Fruit fly (Drosophila melanogaster): ENCODE data around the gene CG13856.

DNA sequence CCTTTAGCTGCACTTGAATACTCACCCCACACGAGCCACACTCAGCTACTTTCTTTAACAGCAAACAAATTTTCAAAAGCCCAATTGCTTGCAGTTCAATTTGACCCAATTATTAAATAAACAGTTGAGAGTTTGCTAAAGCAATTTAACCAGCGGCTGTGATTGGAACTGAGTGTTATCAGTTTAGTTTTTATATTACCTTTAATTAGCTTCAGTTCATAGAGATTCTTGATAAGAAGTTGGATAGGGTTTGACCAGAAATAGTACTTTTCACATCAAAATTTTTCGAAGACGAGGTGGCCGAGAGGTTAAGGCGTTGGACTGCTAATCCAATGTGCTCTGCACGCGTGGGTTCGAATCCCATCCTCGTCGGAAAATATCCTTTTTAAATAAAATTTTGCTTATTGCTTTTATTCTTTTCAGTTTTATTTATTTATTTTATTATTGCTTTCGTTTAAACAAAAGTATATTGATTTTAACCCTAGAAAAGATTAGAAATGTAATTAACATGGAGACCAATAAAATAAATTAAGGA lies 6.2 kb upstream of the CG13856 start:
- no peak for TF ChIP-seq vfl (GFP tag; optimal IDR thresholded peaks at IDR 0.05)
- no peak for TF ChIP-seq ewg (GFP tag; optimal IDR thresholded peaks at IDR 0.05)
- TF ChIP-seq CG1832 (GFP tag; optimal IDR thresholded peaks at IDR 0.05): no peak
- TF ChIP-seq sens-2 (GFP tag; IDR thresholded peaks at IDR 0.05): no peak
- no peak for TF ChIP-seq caup (GFP tag; optimal IDR thresholded peaks at IDR 0.05; ENCODE audit: severe bottlenecking)
